Worm (Caenorhabditis elegans) whole organism, early embryonic: ENCODE data around the gene fard-1.

Source experiments
- B0310.2 ChIP-seq: sonication (generic microtip); optimal IDR thresholded peaks from 2 replicates; lab custom pipeline; 2016; ENCODE audit warnings: mild to moderate bottlenecking, missing genetic modification characterization, missing compliant biosample characterization
- F13C5.2 ChIP-seq: sonication (generic microtip); optimal IDR thresholded peaks from 2 replicates; lab custom pipeline; 2017; ENCODE audit warnings: mild to moderate bottlenecking, missing genetic modification characterization, inconsistent platforms, missing compliant biosample characterization
- ama-1 ChIP-seq: fragments of 150-350 bp; optimal IDR thresholded peaks from 2 replicates; lab custom pipeline; 2014
- ceh-13 ChIP-seq: fragments of 200-800 bp; sonication (Bioruptor generic); optimal IDR thresholded peaks from 2 replicates; lab custom pipeline; 2018; ENCODE audit warnings: mild to moderate bottlenecking, missing genetic modification characterization, missing compliant biosample characterization
- flt-1 ChIP-seq: fragments of 200-800 bp; sonication (Bioruptor generic); IDR thresholded peaks from 2 replicates; pipeline ENCODE4 v1.3.6; 2022; ENCODE audit warnings: missing genetic modification characterization, missing compliant biosample characterization
- hnd-1 ChIP-seq: sonication (generic microtip); optimal IDR thresholded peaks from 2 replicates; lab custom pipeline; 2016; ENCODE audit warnings: missing genetic modification characterization, missing compliant biosample characterization
- scrt-1 ChIP-seq: fragments of 200-800 bp; sonication (Bioruptor generic); IDR thresholded peaks from 2 replicates; pipeline ENCODE4 v1.3.6; 2022; ENCODE audit warnings: missing genetic modification characterization, missing compliant biosample characterization
- sea-1 ChIP-seq: fragments of 200-800 bp; sonication (Bioruptor generic); conservative IDR thresholded peaks from 2 replicates; pipeline ENCODE4 v1.3.6; 2022; ENCODE audit warnings: missing genetic modification characterization, missing compliant biosample characterization
- tbx-11 ChIP-seq: fragments of 200-800 bp; sonication (Bioruptor generic); IDR thresholded peaks from 2 replicates; pipeline ENCODE4 v1.3.6; 2022; ENCODE audit warnings: missing genetic modification characterization, missing compliant biosample characterization
- tbx-37 ChIP-seq: fragments of 200-800 bp; sonication (Bioruptor generic); conservative IDR thresholded peaks from 2 replicates; pipeline ENCODE4 v1.3.6; 2022; ENCODE audit warnings: missing genetic modification reagents, missing genetic modification characterization, missing compliant biosample characterization

- TF ChIP-seq hnd-1 (tag; lab: Kevin White, UChicago) (no peak), F13C5.2 (no peak), tbx-37 (GFP tag; lab: Robert Waterston, UW) (no peak), flt-1 (no peak), tbx-11 (GFP tag; lab: Robert Waterston, UW) (no peak), sea-1 (GFP tag; lab: Robert Waterston, UW) (no peak), ama-1 (lab: Kevin White, UChicago) (no peak), B0310.2 (no peak), ceh-13 (GFP tag; lab: Kevin White, UChicago) (no peak), scrt-1 (GFP tag; lab: Robert Waterston, UW) (no peak)
These were observed 41.3 kb upstream of the fard-1 start for ce11 chrX:2891879-2892278.
